Fruit fly (Drosophila melanogaster) whole organism, embryonic: ENCODE data around the gene CG13252.

ENCODE experiments used
- Aef1 ChIP-seq: fragments of 200-800 bp; sonication (Bioruptor generic); IDR thresholded peaks from 3 replicates; pipeline ENCODE4 v1.3.6; 2022; ENCODE audit warnings: missing biosample characterization, missing genetic modification characterization
- Atf-2 ChIP-seq: fragments of 200-800 bp; sonication (Bioruptor generic); optimal IDR thresholded peaks from 2 replicates; lab custom pipeline; 2016; ENCODE audit warnings: missing biosample characterization, missing genetic modification characterization
- CG11085 ChIP-seq: fragments of 200-800 bp; sonication (Bioruptor generic); IDR thresholded peaks from 2 replicates; pipeline ENCODE4 v1.3.6; 2022; ENCODE audit warnings: missing biosample characterization, missing genetic modification characterization
- CG11398 ChIP-seq: fragments of 200-800 bp; sonication (Bioruptor generic); optimal IDR thresholded peaks from 2 replicates; lab custom pipeline; 2016; ENCODE audit warnings: missing biosample characterization, missing genetic modification characterization
- CG11695 ChIP-seq: fragments of 200-800 bp; sonication (Bioruptor generic); IDR thresholded peaks from 3 replicates; pipeline ENCODE4 v1.3.6; 2022; ENCODE audit warnings: missing biosample characterization, missing genetic modification characterization
- CG12219 ChIP-seq: fragments of 200-800 bp; sonication (Bioruptor generic); optimal IDR thresholded peaks from 3 replicates; lab custom pipeline; 2018; ENCODE audit warnings: missing biosample characterization, mild to moderate bottlenecking, missing genetic modification characterization
- CG14710 ChIP-seq: fragments of 200-800 bp; sonication (Bioruptor generic); optimal IDR thresholded peaks from 3 replicates; lab custom pipeline; 2019; ENCODE audit warnings: missing biosample characterization, mild to moderate bottlenecking, missing genetic modification characterization, moderate library complexity
- CG34224 ChIP-seq: fragments of 200-800 bp; sonication (Bioruptor generic); IDR thresholded peaks from 3 replicates; pipeline ENCODE4 v1.3.6; 2022; ENCODE audit warnings: missing biosample characterization, missing genetic modification characterization; ENCODE audit not compliant: partially characterized antibody
- CG34422 ChIP-seq: fragments of 200-800 bp; sonication (Bioruptor generic); IDR thresholded peaks from 3 replicates; pipeline ENCODE4 v1.3.6; 2022; ENCODE audit warnings: missing biosample characterization, missing genetic modification characterization
- Usf ChIP-seq: fragments of 200-800 bp; sonication (Bioruptor generic); optimal IDR thresholded peaks from 2 replicates; lab custom pipeline; 2017; ENCODE audit warnings: missing genotype, missing biosample characterization, missing genetic modification characterization
- dimm ChIP-seq: fragments of 200-800 bp; sonication (Bioruptor generic); IDR thresholded peaks from 2 replicates; pipeline ENCODE4 v1.3.6; 2022; ENCODE audit warnings: missing biosample characterization, missing genetic modification characterization
- fd102C ChIP-seq: fragments of 200-800 bp; sonication (Bioruptor generic); optimal IDR thresholded peaks from 2 replicates; lab custom pipeline; 2018; ENCODE audit warnings: missing biosample characterization, mild to moderate bottlenecking, missing genetic modification characterization, moderate library complexity
- ind ChIP-seq: fragments of 200-800 bp; sonication (Bioruptor generic); optimal IDR thresholded peaks from 3 replicates; lab custom pipeline; 2016; ENCODE audit warnings: missing biosample characterization, missing genetic modification characterization
- knrl ChIP-seq: fragments of 200-800 bp; sonication (Bioruptor generic); IDR thresholded peaks from 3 replicates; pipeline ENCODE4 v1.3.6; 2022; ENCODE audit warnings: missing biosample characterization, missing genetic modification characterization; ENCODE audit not compliant: partially characterized antibody

- TF ChIP-seq CG34224 (no peak), fd102C (GFP tag; lab: Kevin White, UChicago) (no peak), CG11695 (GFP tag; lab: Robert Waterston, UW) (no peak), Aef1 (GFP tag; lab: Robert Waterston, UW) (no peak), CG12219 (GFP tag; lab: Kevin White, UChicago) (no peak), CG14710 (tag; lab: Kevin White, UChicago) (no peak), CG11085 (GFP tag; lab: Robert Waterston, UW) (no peak), dimm (no peak), knrl (GFP tag; lab: Robert Waterston, UW) (no peak), Atf-2 (GFP tag; lab: Kevin White, UChicago) (no peak), CG11398 (GFP tag; lab: Kevin White, UChicago) (no peak), ind (GFP tag; lab: Kevin White, UChicago) (no peak), Usf (GFP tag; lab: Kevin White, UChicago) (no peak), CG34422 (GFP tag; lab: Robert Waterston, UW) (no peak)
These were observed 42.1 kb upstream of the CG13252 start for dm6 chr3L:20688194-20688785.
